Worm (Caenorhabditis elegans): ENCODE data around the gene K09H11.9.

- TF ChIP-seq sox-4 (tag; optimal IDR thresholded peaks at IDR 0.05) (no peak), ceh-48 (tag; optimal IDR thresholded peaks at IDR 0.05) (no peak), unc-55 (GFP tag; optimal IDR thresholded peaks at IDR 0.05) (no peak), T23F11.4 (GFP tag; optimal IDR thresholded peaks at IDR 0.05) (no peak), pqm-1 (tag; optimal IDR thresholded peaks at IDR 0.05) (no peak), nhr-11 (tag; optimal IDR thresholded peaks at IDR 0.05) (no peak), lin-11 (tag; optimal IDR thresholded peaks at IDR 0.05) (no peak), ceh-18 (tag; optimal IDR thresholded peaks at IDR 0.05) (no peak), tbx-2 (tag; optimal IDR thresholded peaks at IDR 0.05) (no peak), dve-1 (tag; optimal IDR thresholded peaks at IDR 0.05) (no peak), ama-1 (optimal IDR thresholded peaks at IDR 0.05) (no peak), elt-2 (tag; optimal IDR thresholded peaks at IDR 0.05) (no peak)
Measured at ce11 chrV:5699835-5700441, 16.5 kb downstream of the K09H11.9 start, which contains the start of gene clec-1.
